Worm (Caenorhabditis elegans): Measurements from ENCODE around the gene C09E9.1.

DNA sequence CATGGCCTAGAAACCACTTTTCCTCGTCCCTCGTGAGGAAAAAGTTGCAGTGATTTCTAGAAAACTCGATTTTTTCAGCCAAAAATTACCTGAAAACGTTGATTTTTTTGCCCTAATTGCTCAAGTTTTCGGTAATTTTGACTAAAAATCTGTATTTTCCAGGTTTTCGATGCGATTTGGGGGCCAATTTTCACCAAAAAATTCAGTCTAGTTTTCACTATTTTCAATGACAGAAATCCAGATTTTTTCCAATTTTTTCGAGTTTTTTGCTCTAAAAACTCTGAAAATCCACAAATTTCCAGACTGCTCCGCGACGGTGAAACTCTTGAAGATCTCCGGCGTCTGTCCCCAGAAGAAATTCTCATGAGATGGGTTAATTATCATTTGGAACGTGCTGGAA lies 14.7 kb downstream of the C09E9.1 start, which contains the start of gene plst-1:
- no peak for TF ChIP-seq ama-1 (optimal IDR thresholded peaks at IDR 0.05)
- no peak for TF ChIP-seq hnd-1 (tag; optimal IDR thresholded peaks at IDR 0.05)
- no peak for TF ChIP-seq ceh-13 (GFP tag; optimal IDR thresholded peaks at IDR 0.05)
- TF ChIP-seq flt-1 (GFP tag; IDR thresholded peaks at IDR 0.05) = no peak
- no peak for TF ChIP-seq sea-1 (GFP tag; conservative IDR thresholded peaks at IDR 0.05)
- TF ChIP-seq hmbx-1 (tag; optimal IDR thresholded peaks at IDR 0.05) = no peak

Data from whole organism, early embryonic.